Worm (Caenorhabditis elegans) whole organism, early embryonic: Measurements from ENCODE around the gene M106.2.

ENCODE experiments used
- F13C5.2 ChIP-seq: sonication (generic microtip); optimal IDR thresholded peaks from 2 replicates; lab custom pipeline; 2017; ENCODE audit warnings: mild to moderate bottlenecking, missing genetic modification characterization, inconsistent platforms, missing compliant biosample characterization
- aly-1 ChIP-seq: sonication (generic microtip); optimal IDR thresholded peaks from 2 replicates; lab custom pipeline; 2016; ENCODE audit warnings: missing genetic modification characterization, missing compliant biosample characterization
- ama-1 ChIP-seq: fragments of 150-350 bp; optimal IDR thresholded peaks from 2 replicates; lab custom pipeline; 2014
- ceh-13 ChIP-seq: fragments of 200-800 bp; sonication (Bioruptor generic); optimal IDR thresholded peaks from 2 replicates; lab custom pipeline; 2018; ENCODE audit warnings: mild to moderate bottlenecking, missing genetic modification characterization, missing compliant biosample characterization
- ets-7 ChIP-seq: sonication (generic microtip); optimal IDR thresholded peaks from 2 replicates; lab custom pipeline; 2016; ENCODE audit warnings: missing genotype, missing genetic modification characterization, missing compliant biosample characterization
- flt-1 ChIP-seq: fragments of 200-800 bp; sonication (Bioruptor generic); IDR thresholded peaks from 2 replicates; pipeline ENCODE4 v1.3.6; 2022; ENCODE audit warnings: missing genetic modification characterization, missing compliant biosample characterization
- hmg-4 ChIP-seq: fragments of 200-800 bp; sonication (Bioruptor generic); optimal IDR thresholded peaks from 2 replicates; lab custom pipeline; 2018; ENCODE audit warnings: mild to moderate bottlenecking, missing genetic modification characterization, missing compliant biosample characterization
- hnd-1 ChIP-seq: sonication (generic microtip); optimal IDR thresholded peaks from 2 replicates; lab custom pipeline; 2016; ENCODE audit warnings: missing genetic modification characterization, missing compliant biosample characterization
- pes-1 ChIP-seq: fragments of 200-800 bp; sonication (Bioruptor generic); IDR thresholded peaks from 2 replicates; pipeline ENCODE4 v1.3.6; 2022; ENCODE audit warnings: missing genetic modification reagents, missing genetic modification characterization, missing compliant biosample characterization
- scrt-1 ChIP-seq: fragments of 200-800 bp; sonication (Bioruptor generic); IDR thresholded peaks from 2 replicates; pipeline ENCODE4 v1.3.6; 2022; ENCODE audit warnings: missing genetic modification characterization, missing compliant biosample characterization
- sea-1 ChIP-seq: fragments of 200-800 bp; sonication (Bioruptor generic); conservative IDR thresholded peaks from 2 replicates; pipeline ENCODE4 v1.3.6; 2022; ENCODE audit warnings: missing genetic modification characterization, missing compliant biosample characterization
- tbx-37 ChIP-seq: fragments of 200-800 bp; sonication (Bioruptor generic); conservative IDR thresholded peaks from 2 replicates; pipeline ENCODE4 v1.3.6; 2022; ENCODE audit warnings: missing genetic modification reagents, missing genetic modification characterization, missing compliant biosample characterization
- tra-4 ChIP-seq: sonication (generic microtip); optimal IDR thresholded peaks from 2 replicates; lab custom pipeline; 2017; ENCODE audit warnings: missing genetic modification characterization, missing compliant biosample characterization

DNA sequence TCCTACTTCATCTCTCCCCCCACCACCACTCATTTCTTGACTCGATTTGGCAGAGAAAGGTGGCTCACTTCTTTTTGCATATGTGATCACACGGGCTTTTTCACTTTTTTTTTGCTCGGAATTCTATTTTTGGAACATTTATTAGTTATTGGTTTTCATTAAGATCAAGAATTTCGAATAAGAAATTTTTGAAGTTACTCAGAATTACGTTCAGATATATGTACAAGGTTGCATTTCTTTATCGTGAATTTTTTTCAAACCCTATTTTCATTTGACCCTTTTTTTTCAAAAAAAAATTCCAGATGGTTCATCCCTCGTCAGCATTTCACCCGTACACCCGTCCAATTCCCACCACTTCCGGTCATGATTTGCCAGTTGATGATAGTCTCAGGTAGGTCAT is 44.4 kb downstream of the M106.2 start, which contains the start of gene ceh-62:
- no peak for TF ChIP-seq ama-1
- no peak for TF ChIP-seq aly-1
- no peak for TF ChIP-seq sea-1
- TF ChIP-seq flt-1 = no peak
- no peak for TF ChIP-seq hnd-1 (tag; lab: Kevin White, UChicago)
- no peak for TF ChIP-seq ets-7 (tag; lab: Kevin White, UChicago)
- TF ChIP-seq tra-4 = no peak
- TF ChIP-seq F13C5.2 (tag; lab: Kevin White, UChicago) = no peak
- no peak for TF ChIP-seq scrt-1 (GFP tag; lab: Robert Waterston, UW)
- no peak for TF ChIP-seq hmg-4 (GFP tag; lab: Kevin White, UChicago)
- TF ChIP-seq ceh-13 (GFP tag; lab: Kevin White, UChicago) = no peak
- TF ChIP-seq tbx-37 = no peak
- no peak for TF ChIP-seq pes-1 (GFP tag; lab: Robert Waterston, UW)
